Fruit fly (Drosophila melanogaster): ENCODE results near the gene QC.

DNA sequence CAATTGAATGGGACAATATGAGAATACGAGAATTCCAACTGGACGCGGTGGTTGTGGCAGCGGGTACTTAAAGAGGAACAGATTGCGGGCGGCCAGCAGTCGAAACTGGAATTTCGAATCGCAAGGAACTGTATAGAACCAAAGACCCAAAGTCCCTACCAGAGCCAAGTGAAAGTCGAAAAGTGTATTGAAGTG is 20.1 kb downstream of the QC start, which contains the start of gene CG13287:
- TF ChIP-seq CG8119 (GFP tag; IDR thresholded peaks at IDR 0.05) (no peak), Ets21C (GFP tag; optimal IDR thresholded peaks at IDR 0.05) (no peak), eg (GFP tag; IDR thresholded peaks at IDR 0.05) (no peak), Lpt (GFP tag; optimal IDR thresholded peaks at IDR 0.05) (no peak), topi (GFP tag; optimal IDR thresholded peaks at IDR 0.05) (no peak), Ets96B (tag; optimal IDR thresholded peaks at IDR 0.05) (no peak), Blimp-1 (GFP tag; optimal IDR thresholded peaks at IDR 0.05) (no peak), CG34406 (GFP tag; optimal IDR thresholded peaks at IDR 0.05) (no peak), OdsH (GFP tag; optimal IDR thresholded peaks at IDR 0.05) (no peak), salr (GFP tag; optimal IDR thresholded peaks at IDR 0.05) (no peak)
